Worm (Caenorhabditis elegans) whole organism, late embryonic: Measurements from ENCODE around the gene C53C11.2.

Source experiments
- C38D4.7 ChIP-seq: fragments of 200-800 bp; sonication (Bioruptor generic); optimal IDR thresholded peaks from 2 replicates; lab custom pipeline; 2018; ENCODE audit warnings: mild to moderate bottlenecking, missing genetic modification characterization, moderate library complexity, missing compliant biosample characterization
- F13H6.1 ChIP-seq: sonication (generic microtip); optimal IDR thresholded peaks from 2 replicates; lab custom pipeline; 2016; ENCODE audit warnings: missing genetic modification characterization, missing compliant biosample characterization
- K02D7.2 ChIP-seq: sonication (generic microtip); optimal IDR thresholded peaks from 2 replicates; lab custom pipeline; 2017; ENCODE audit warnings: mild to moderate bottlenecking, missing genetic modification characterization, missing compliant biosample characterization
- K09A11.1 ChIP-seq: sonication (generic microtip); optimal IDR thresholded peaks from 2 replicates; lab custom pipeline; 2017; ENCODE audit warnings: antibody characterized with exemption, mild to moderate bottlenecking, missing genetic modification characterization, missing compliant biosample characterization; ENCODE audit not compliant: insufficient read depth
- ahr-1 ChIP-seq: sonication (generic microtip); optimal IDR thresholded peaks from 2 replicates; lab custom pipeline; 2016; ENCODE audit warnings: missing genetic modification characterization, missing compliant biosample characterization
- ama-1 ChIP-seq: fragments of 150-350 bp; optimal IDR thresholded peaks from 2 replicates; lab custom pipeline; 2014
- ceh-18 ChIP-seq: sonication (generic microtip); optimal IDR thresholded peaks from 2 replicates; lab custom pipeline; 2016; ENCODE audit warnings: missing genetic modification characterization, missing compliant biosample characterization
- ceh-19 ChIP-seq: fragments of 200-800 bp; sonication (Bioruptor generic); optimal IDR thresholded peaks from 2 replicates; lab custom pipeline; 2018; ENCODE audit warnings: mild to moderate bottlenecking, missing genetic modification characterization, missing compliant biosample characterization
- ceh-2 ChIP-seq: sonication (generic microtip); optimal IDR thresholded peaks from 2 replicates; lab custom pipeline; 2016; ENCODE audit warnings: missing genotype, missing genetic modification characterization, missing compliant biosample characterization
- ceh-22 ChIP-seq: sonication (generic microtip); optimal IDR thresholded peaks from 2 replicates; lab custom pipeline; 2017; ENCODE audit warnings: missing biosample characterization, missing genetic modification characterization
- ceh-24 ChIP-seq: sonication (generic microtip); optimal IDR thresholded peaks from 2 replicates; lab custom pipeline; 2016; ENCODE audit warnings: mild to moderate bottlenecking, missing genetic modification characterization, missing compliant biosample characterization
- ceh-30 ChIP-seq: fragments of 150-350 bp; optimal IDR thresholded peaks from 2 replicates; lab custom pipeline; 2014; ENCODE audit warnings: missing biosample characterization, missing genetic modification characterization
- ceh-45 ChIP-seq: fragments of 200-800 bp; sonication (Bioruptor generic); IDR thresholded peaks from 2 replicates; pipeline ENCODE4 v1.3.6; 2022; ENCODE audit warnings: missing genetic modification reagents, missing genetic modification characterization, missing compliant biosample characterization
- ceh-6 ChIP-seq: fragments of 200-800 bp; sonication (Bioruptor generic); optimal IDR thresholded peaks from 2 replicates; lab custom pipeline; 2018; ENCODE audit warnings: mild to moderate bottlenecking, missing genetic modification characterization, missing compliant biosample characterization
- ceh-9 ChIP-seq: sonication (generic microtip); optimal IDR thresholded peaks from 2 replicates; lab custom pipeline; 2016; ENCODE audit warnings: mild to moderate bottlenecking, missing genetic modification characterization, inconsistent platforms, missing compliant biosample characterization
- dve-1 ChIP-seq: sonication (generic microtip); optimal IDR thresholded peaks from 2 replicates; lab custom pipeline; 2017; ENCODE audit warnings: antibody characterized with exemption, mild to moderate bottlenecking, missing genetic modification characterization, missing compliant biosample characterization
- elt-2 ChIP-seq: sonication (generic microtip); optimal IDR thresholded peaks from 2 replicates; lab custom pipeline; 2016; ENCODE audit warnings: missing genetic modification reagents, missing genetic modification characterization, missing compliant biosample characterization
- elt-4 ChIP-seq: sonication (generic microtip); optimal IDR thresholded peaks from 2 replicates; lab custom pipeline; 2016; ENCODE audit warnings: missing genetic modification characterization, missing compliant biosample characterization
- ets-4 ChIP-seq: sonication (generic microtip); optimal IDR thresholded peaks from 2 replicates; lab custom pipeline; 2016; ENCODE audit warnings: missing genetic modification characterization, missing compliant biosample characterization
- eyg-1 ChIP-seq: sonication (generic microtip); optimal IDR thresholded peaks from 2 replicates; lab custom pipeline; 2016; ENCODE audit warnings: missing genotype, missing genetic modification characterization, missing compliant biosample characterization
- fkh-10 ChIP-seq: fragments of 150-350 bp; optimal IDR thresholded peaks from 2 replicates; lab custom pipeline; 2014; ENCODE audit warnings: missing biosample characterization, missing genetic modification reagents, missing genetic modification characterization
- fkh-6 ChIP-seq: sonication (generic microtip); optimal IDR thresholded peaks from 2 replicates; lab custom pipeline; 2016; ENCODE audit warnings: missing genetic modification characterization, missing compliant biosample characterization
- gmeb-2 ChIP-seq: sonication (generic microtip); optimal IDR thresholded peaks from 2 replicates; lab custom pipeline; 2016; ENCODE audit warnings: missing genetic modification characterization, inconsistent platforms, missing compliant biosample characterization
- hlh-15 ChIP-seq: sonication (generic microtip); optimal IDR thresholded peaks from 2 replicates; lab custom pipeline; 2016; ENCODE audit warnings: missing genetic modification characterization, missing compliant biosample characterization
- hlh-30 ChIP-seq: sonication (generic microtip); optimal IDR thresholded peaks from 2 replicates; lab custom pipeline; 2017; ENCODE audit warnings: antibody characterized with exemption, missing genetic modification characterization, missing compliant biosample characterization; ENCODE audit not compliant: insufficient read depth
- hlh-6 ChIP-seq: sonication (generic microtip); optimal IDR thresholded peaks from 2 replicates; lab custom pipeline; 2016; ENCODE audit warnings: missing genotype, missing genetic modification characterization, missing compliant biosample characterization
- madf-2 ChIP-seq: sonication (generic microtip); optimal IDR thresholded peaks from 2 replicates; lab custom pipeline; 2017; ENCODE audit warnings: missing genetic modification characterization, missing compliant biosample characterization
- mec-3 ChIP-seq: sonication (generic microtip); optimal IDR thresholded peaks from 2 replicates; lab custom pipeline; 2016; ENCODE audit warnings: borderline replicate concordance, missing genetic modification characterization, missing compliant biosample characterization
- nfya-1 ChIP-seq: sonication (generic microtip); optimal IDR thresholded peaks from 2 replicates; lab custom pipeline; 2017; ENCODE audit warnings: missing genetic modification characterization, mild to moderate bottlenecking, missing compliant biosample characterization, antibody characterized with exemption, moderate library complexity
- nhr-232 ChIP-seq: sonication (generic microtip); optimal IDR thresholded peaks from 2 replicates; lab custom pipeline; 2016; ENCODE audit warnings: missing genetic modification characterization, missing compliant biosample characterization
- npax-4 ChIP-seq: sonication (generic microtip); optimal IDR thresholded peaks from 2 replicates; lab custom pipeline; 2016; ENCODE audit warnings: missing genetic modification characterization, missing compliant biosample characterization
- odd-2 ChIP-seq: sonication (generic microtip); optimal IDR thresholded peaks from 2 replicates; lab custom pipeline; 2017; ENCODE audit warnings: antibody characterized with exemption, mild to moderate bottlenecking, missing genetic modification characterization, missing compliant biosample characterization
- pax-1 ChIP-seq: fragments of 150-350 bp; optimal IDR thresholded peaks from 2 replicates; lab custom pipeline; 2014; ENCODE audit warnings: missing biosample characterization, missing genetic modification characterization
- pha-4 ChIP-seq: fragments of 150-350 bp; optimal IDR thresholded peaks from 2 replicates; lab custom pipeline; 2018; ENCODE audit warnings: missing biosample characterization, missing genetic modification reagents, missing genetic modification characterization
- pros-1 ChIP-seq: fragments of 150-350 bp; optimal IDR thresholded peaks from 2 replicates; lab custom pipeline; 2014; ENCODE audit warnings: missing biosample characterization, missing genetic modification reagents, missing genetic modification characterization
- rnt-1 ChIP-seq: sonication (generic microtip); optimal IDR thresholded peaks from 2 replicates; lab custom pipeline; 2016; ENCODE audit warnings: missing genetic modification characterization, missing compliant biosample characterization
- sox-4 ChIP-seq: sonication (generic microtip); optimal IDR thresholded peaks from 2 replicates; lab custom pipeline; 2017; ENCODE audit warnings: mild to moderate bottlenecking, missing genetic modification characterization, inconsistent platforms, missing compliant biosample characterization
- syd-9 ChIP-seq: sonication (generic microtip); optimal IDR thresholded peaks from 2 replicates; lab custom pipeline; 2016; ENCODE audit warnings: mild to moderate bottlenecking, missing genetic modification characterization, moderate library complexity, missing compliant biosample characterization
- tbx-7 ChIP-seq: sonication (generic microtip); optimal IDR thresholded peaks from 2 replicates; lab custom pipeline; 2016; ENCODE audit warnings: missing genotype, missing genetic modification characterization, missing compliant biosample characterization
- ttx-3 ChIP-seq: sonication (generic microtip); optimal IDR thresholded peaks from 2 replicates; lab custom pipeline; 2016; ENCODE audit warnings: missing genetic modification reagents, missing genetic modification characterization, missing compliant biosample characterization
- unc-3 ChIP-seq, 2 experiments: fragments of 200-800 bp in 1 of 2; sonication (Bioruptor generic) in 1 of 2; sonication (generic microtip) in 1 of 2; conservative IDR thresholded peaks in 1 of 2; optimal IDR thresholded peaks in 1 of 2; 2 replicates each; pipeline versions ENCODE4 v1.3.6 to Lab custom; 2016 to 2022; ENCODE audit warnings: missing compliant biosample characterization in 2 of 2, missing genetic modification characterization in 2 of 2, missing genetic modification reagents in 1 of 2

The C53C11.2 gene

DNA sequence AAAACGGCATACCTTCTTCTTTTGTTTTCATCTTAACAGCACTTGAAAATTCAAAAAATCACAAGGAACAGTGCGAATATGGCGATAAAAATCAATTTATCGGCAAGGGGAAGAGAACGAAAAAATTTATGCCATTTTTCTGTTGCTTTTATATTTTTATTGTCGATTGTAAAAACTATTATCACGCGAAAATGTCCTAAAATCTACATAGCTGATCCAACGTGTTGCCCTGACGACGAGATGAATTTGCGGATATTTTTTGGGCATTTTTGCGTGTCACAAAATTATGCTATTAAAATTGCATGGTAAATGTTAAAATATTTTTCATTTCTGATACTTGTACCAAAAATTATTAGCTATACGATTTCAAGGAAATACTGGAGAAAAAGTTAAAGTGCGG is 45.5 kb downstream of the C53C11.2 start, which contains the start of gene F10D7.4:
TSS of gene F10D7.4 (minus strand) at position 101 of the 400 bp plus-strand sequence.
- TF ChIP-seq dve-1 (tag; lab: Kevin White, UChicago) (no peak), gmeb-2 (tag; lab: Kevin White, UChicago) (no peak), hlh-30 (no peak), mec-3 (tag; lab: Kevin White, UChicago) (no peak), npax-4 (tag; lab: Kevin White, UChicago) (no peak), ahr-1 (tag; lab: Kevin White, UChicago) (no peak), C38D4.7 (GFP tag; lab: Kevin White, UChicago) (no peak)

DNA sequence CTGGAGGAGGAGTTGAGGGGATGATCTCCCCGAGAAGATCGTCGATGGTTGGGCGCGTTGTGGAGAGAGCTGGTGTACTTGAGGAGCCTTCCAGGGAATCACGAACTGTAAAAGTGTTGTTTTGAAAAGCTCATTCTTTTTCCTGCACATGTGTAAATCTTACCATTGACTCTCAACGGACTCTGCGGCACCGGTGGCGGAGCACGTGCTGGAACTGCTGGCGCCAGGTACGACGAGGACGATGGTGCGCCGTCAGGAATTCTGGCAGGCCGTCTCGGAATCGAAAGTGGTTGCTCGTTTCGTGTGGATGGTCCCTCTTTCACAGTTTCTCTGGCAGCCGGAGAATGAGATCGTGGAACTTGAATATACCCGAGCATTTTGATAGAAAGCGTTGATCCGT is 47.9 kb downstream of the C53C11.2 start:
- TF ChIP-seq nfya-1 (no peak), nhr-232 (tag; lab: Kevin White, UChicago) (no peak), ceh-19 (GFP tag; lab: Kevin White, UChicago) (no peak), ceh-18 (no peak), ceh-2 (no peak), ttx-3 (no peak), ceh-9 (no peak), hlh-15 (tag; lab: Kevin White, UChicago) (no peak), npax-4 (tag; lab: Kevin White, UChicago) (no peak), unc-3 (GFP tag; conservative IDR thresholded peaks at IDR 0.05; lab: Robert Waterston, UW) (no peak), unc-3 (tag; optimal IDR thresholded peaks at IDR 0.05; lab: Kevin White, UChicago) (no peak), odd-2 (no peak), ceh-30 (tag; lab: Kevin White, UChicago) (no peak), eyg-1 (tag; lab: Kevin White, UChicago) (no peak), ceh-22 (tag; lab: Kevin White, UChicago) (no peak), fkh-10 (no peak), pha-4 (no peak)
- TF ChIP-seq, all 69 proteins: peak for 0

DNA sequence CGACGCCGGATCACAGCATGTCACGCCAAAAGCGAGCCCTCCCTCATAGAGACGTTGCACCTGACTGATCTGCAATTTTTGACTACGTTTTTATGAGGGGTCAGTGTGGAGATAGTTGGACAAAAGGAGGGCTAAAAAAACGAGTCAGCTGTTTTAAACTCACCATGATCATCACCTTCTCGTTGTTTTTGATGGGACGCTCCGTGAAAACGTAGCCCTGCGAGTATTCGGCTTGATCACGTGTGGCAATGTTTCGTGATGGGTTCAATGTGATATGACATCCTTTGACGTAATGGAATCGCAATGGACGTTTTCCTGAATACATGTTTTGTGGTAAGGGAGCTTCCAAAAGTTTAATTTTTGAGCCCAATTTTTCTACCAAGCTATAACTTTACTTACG is 48.7 kb downstream of the C53C11.2 start:
- TF ChIP-seq sox-4 (tag; lab: Kevin White, UChicago) (no peak), fkh-6 (tag; lab: Kevin White, UChicago) (no peak), madf-2 (tag; lab: Kevin White, UChicago) (no peak), tbx-7 (tag; lab: Kevin White, UChicago) (no peak), syd-9 (no peak), nhr-232 (tag; lab: Kevin White, UChicago) (no peak), ama-1 (no peak), K09A11.1 (tag; lab: Kevin White, UChicago) (no peak), K02D7.2 (tag; lab: Kevin White, UChicago) (no peak), ceh-6 (no peak), eyg-1 (tag; lab: Kevin White, UChicago) (no peak), C38D4.7 (GFP tag; lab: Kevin White, UChicago) (no peak), rnt-1 (no peak), elt-4 (tag; lab: Kevin White, UChicago) (no peak), ceh-45 (no peak), unc-3 (GFP tag; conservative IDR thresholded peaks at IDR 0.05; lab: Robert Waterston, UW) (no peak), unc-3 (tag; optimal IDR thresholded peaks at IDR 0.05; lab: Kevin White, UChicago) (no peak), pros-1 (no peak)

DNA sequence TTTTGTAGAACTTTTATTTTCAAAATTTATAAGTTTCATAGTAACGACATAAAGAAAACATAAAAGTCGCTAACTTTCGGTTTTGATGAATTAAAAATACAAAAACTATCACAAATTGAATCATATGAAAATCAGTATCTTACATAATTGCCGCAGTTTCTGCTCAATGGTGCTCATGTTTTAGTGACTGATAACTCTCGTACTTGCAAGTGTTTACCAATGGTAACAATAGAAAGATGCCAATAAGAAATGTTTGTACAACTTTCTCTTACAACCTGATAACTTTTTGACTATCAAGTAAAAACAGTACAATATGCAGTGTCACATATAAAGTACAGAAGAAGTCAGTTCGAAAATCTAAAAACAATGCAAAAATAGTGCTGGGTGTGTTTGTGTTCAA is 49.7 kb downstream of the C53C11.2 start:
- TF ChIP-seq gmeb-2 (tag; lab: Kevin White, UChicago) (no peak), pax-1 (no peak), ceh-24 (no peak), hlh-15 (tag; lab: Kevin White, UChicago) (no peak), F13H6.1 (tag; lab: Kevin White, UChicago) (no peak), elt-2 (tag; lab: Kevin White, UChicago) (no peak), hlh-6 (tag; lab: Kevin White, UChicago) (no peak), ets-4 (tag; lab: Kevin White, UChicago) (no peak), ceh-2 (no peak)
